Worm (Caenorhabditis elegans) whole organism, L4 larva: ENCODE results near the gene rol-8.

Experiments used
- D1046.2 ChIP-seq: fragments of 200-800 bp; sonication (Bioruptor generic); IDR thresholded peaks from 2 replicates; pipeline ENCODE4 v1.3.6; 2022; ENCODE audit warnings: missing genetic modification characterization, missing compliant biosample characterization
- F10B5.3 ChIP-seq: sonication (generic microtip); optimal IDR thresholded peaks from 2 replicates; lab custom pipeline; 2016; ENCODE audit warnings: mild to moderate bottlenecking, missing genetic modification characterization, missing compliant biosample characterization
- F26F4.8 ChIP-seq: fragments of 200-800 bp; sonication (Bioruptor generic); conservative IDR thresholded peaks from 2 replicates; pipeline ENCODE4 v1.3.6; 2022; ENCODE audit warnings: missing genetic modification characterization, missing compliant biosample characterization
- F37D6.2 ChIP-seq: sonication (generic microtip); optimal IDR thresholded peaks from 2 replicates; lab custom pipeline; 2016; ENCODE audit warnings: mild to moderate bottlenecking, missing genetic modification characterization, missing compliant biosample characterization
- F49E8.2 ChIP-seq: sonication (generic microtip); optimal IDR thresholded peaks from 2 replicates; lab custom pipeline; 2016; ENCODE audit warnings: missing compliant biosample characterization, mild to moderate bottlenecking, missing genetic modification characterization, borderline replicate concordance
- T26A8.4 ChIP-seq: fragments of 200-800 bp; sonication (Bioruptor generic); IDR thresholded peaks from 2 replicates; pipeline ENCODE4 v1.3.6; 2022; ENCODE audit warnings: missing genetic modification characterization, missing compliant biosample characterization
- Y105C5A.15 ChIP-seq: fragments of 200-800 bp; sonication (Bioruptor generic); IDR thresholded peaks from 2 replicates; pipeline ENCODE4 v1.3.6; 2022; ENCODE audit warnings: missing genetic modification characterization, missing compliant biosample characterization
- ZK337.2 ChIP-seq: fragments of 200-800 bp; sonication (Bioruptor generic); IDR thresholded peaks from 2 replicates; pipeline ENCODE4 v1.3.6; 2022; ENCODE audit warnings: missing genetic modification reagents, missing genetic modification characterization, missing compliant biosample characterization
- ZK546.5 ChIP-seq, 2 experiments: sonication (generic microtip); optimal IDR thresholded peaks; 2 replicates each; lab custom pipeline; 2017; ENCODE audit warnings: missing biosample characterization in 2 of 2, missing genetic modification characterization in 2 of 2
- aly-2 ChIP-seq: sonication (generic microtip); optimal IDR thresholded peaks from 2 replicates; lab custom pipeline; 2018; ENCODE audit warnings: missing biosample characterization, missing genetic modification characterization
- ceh-28 ChIP-seq: fragments of 150-350 bp; optimal IDR thresholded peaks from 2 replicates; lab custom pipeline; 2014; ENCODE audit warnings: missing biosample characterization, missing genetic modification reagents, missing genetic modification characterization
- ceh-32 ChIP-seq: sonication (generic microtip); optimal IDR thresholded peaks from 2 replicates; lab custom pipeline; 2016; ENCODE audit warnings: mild to moderate bottlenecking, missing genetic modification characterization, missing compliant biosample characterization; ENCODE audit not compliant: poor library complexity
- ceh-62 ChIP-seq: sonication (generic microtip); optimal IDR thresholded peaks from 2 replicates; lab custom pipeline; 2017; ENCODE audit warnings: missing biosample characterization, missing genetic modification characterization
- ces-1 ChIP-seq: fragments of 150-350 bp; sonication (generic microtip); optimal IDR thresholded peaks from 4 replicates; lab custom pipeline; 2014; ENCODE audit warnings: missing biosample characterization, missing genetic modification reagents, missing genetic modification characterization
- cey-2 ChIP-seq: sonication (generic microtip); optimal IDR thresholded peaks from 3 replicates; lab custom pipeline; 2017; ENCODE audit warnings: missing genetic modification characterization, mild to moderate bottlenecking, missing compliant biosample characterization, antibody characterized with exemption, borderline replicate concordance; ENCODE audit not compliant: insufficient read depth
- ctbp-1 ChIP-seq: fragments of 200-800 bp; sonication (Bioruptor generic); IDR thresholded peaks from 2 replicates; pipeline ENCODE4 v1.3.6; 2022; ENCODE audit warnings: missing genetic modification reagents, missing genetic modification characterization, missing compliant biosample characterization
- daf-8 ChIP-seq: fragments of 200-800 bp; sonication (Bioruptor generic); IDR thresholded peaks from 2 replicates; pipeline ENCODE4 v1.3.6; 2022; ENCODE audit warnings: missing genetic modification characterization, missing compliant biosample characterization
- dmd-6 ChIP-seq: fragments of 200-800 bp; sonication (Bioruptor generic); IDR thresholded peaks from 2 replicates; pipeline ENCODE4 v1.3.6; 2022; ENCODE audit warnings: missing genetic modification reagents, missing genetic modification characterization, missing compliant biosample characterization
- dmd-8 ChIP-seq: fragments of 200-800 bp; sonication (Bioruptor generic); IDR thresholded peaks from 2 replicates; pipeline ENCODE4 v1.3.6; 2022; ENCODE audit warnings: missing genetic modification characterization, missing compliant biosample characterization
- dmd-9 ChIP-seq: fragments of 200-800 bp; sonication (Bioruptor generic); IDR thresholded peaks from 2 replicates; pipeline ENCODE4 v1.3.6; 2022; ENCODE audit warnings: missing genetic modification reagents, missing genetic modification characterization, missing compliant biosample characterization
- egl-43 ChIP-seq: fragments of 200-800 bp; sonication (Bioruptor generic); IDR thresholded peaks from 2 replicates; pipeline ENCODE4 v1.3.6; 2022; ENCODE audit warnings: missing genetic modification reagents, missing genetic modification characterization, missing compliant biosample characterization
- gei-8 ChIP-seq: fragments of 200-800 bp; sonication (Bioruptor generic); optimal IDR thresholded peaks from 2 replicates; lab custom pipeline; 2018; ENCODE audit warnings: mild to moderate bottlenecking, missing genetic modification characterization, missing compliant biosample characterization
- hlh-11 ChIP-seq: fragments of 200-800 bp; sonication (Bioruptor generic); optimal IDR thresholded peaks from 2 replicates; lab custom pipeline; 2018; ENCODE audit warnings: mild to moderate bottlenecking, missing genetic modification characterization, missing compliant biosample characterization
- hlh-30 ChIP-seq: sonication (generic microtip); optimal IDR thresholded peaks from 2 replicates; lab custom pipeline; 2017; ENCODE audit warnings: antibody characterized with exemption, mild to moderate bottlenecking, missing genetic modification characterization, missing compliant biosample characterization; ENCODE audit not compliant: insufficient read depth
- hmg-1.1 ChIP-seq: fragments of 200-800 bp; sonication (Bioruptor generic); IDR thresholded peaks from 2 replicates; pipeline ENCODE4 v1.3.6; 2022; ENCODE audit warnings: missing genetic modification reagents, missing genetic modification characterization, missing compliant biosample characterization
- jun-1 ChIP-seq: fragments of 150-350 bp; optimal IDR thresholded peaks from 2 replicates; lab custom pipeline; 2014; ENCODE audit warnings: missing biosample characterization, missing genetic modification reagents, missing genetic modification characterization
- lim-7 ChIP-seq: fragments of 200-800 bp; sonication (Bioruptor generic); IDR thresholded peaks from 2 replicates; pipeline ENCODE4 v1.3.6; 2022; ENCODE audit warnings: missing genetic modification characterization, missing compliant biosample characterization
- lin-13 ChIP-seq: fragments of 150-350 bp; optimal IDR thresholded peaks from 2 replicates; lab custom pipeline; 2014; ENCODE audit warnings: missing biosample characterization, missing genetic modification reagents, missing genetic modification characterization
- lin-29 ChIP-seq: fragments of 200-800 bp; sonication (Bioruptor generic); IDR thresholded peaks from 2 replicates; pipeline ENCODE4 v1.3.6; 2022; ENCODE audit warnings: missing genetic modification reagents, missing genetic modification characterization, missing compliant biosample characterization
- lin-39 ChIP-seq: fragments of 150-350 bp; optimal IDR thresholded peaks from 2 replicates; lab custom pipeline; 2014; ENCODE audit warnings: missing biosample characterization, missing genetic modification reagents, missing genetic modification characterization
- lir-3 ChIP-seq: sonication (generic microtip); optimal IDR thresholded peaks from 2 replicates; lab custom pipeline; 2016; ENCODE audit warnings: mild to moderate bottlenecking, missing genetic modification characterization, missing compliant biosample characterization
- lsy-2 ChIP-seq, 2 experiments: fragments of 150-350 bp in 1 of 2; sonication (generic microtip) in 1 of 2; optimal IDR thresholded peaks; 2 replicates each; lab custom pipeline; 2014 to 2017; ENCODE audit warnings: missing biosample characterization in 2 of 2, missing genetic modification characterization in 2 of 2
- madf-5 ChIP-seq, 2 experiments: fragments of 200-800 bp; sonication (Bioruptor generic); IDR thresholded peaks; 2 replicates each; pipeline ENCODE4 v1.3.6; 2022; ENCODE audit warnings: missing compliant biosample characterization in 2 of 2, missing genetic modification characterization in 2 of 2
- mdl-1 ChIP-seq, 2 experiments: fragments of 150-350 bp in 1 of 2; sonication (generic microtip) in 1 of 2; optimal IDR thresholded peaks; 2 replicates each; lab custom pipeline; 2014 to 2017; ENCODE audit warnings: missing biosample characterization in 2 of 2, missing genetic modification characterization in 2 of 2
- mes-2 ChIP-seq: sonication (generic microtip); optimal IDR thresholded peaks from 2 replicates; lab custom pipeline; 2016; ENCODE audit warnings: missing genotype, mild to moderate bottlenecking, missing genetic modification characterization, missing compliant biosample characterization; ENCODE audit not compliant: poor library complexity, severe bottlenecking
- mxl-3 ChIP-seq: fragments of 200-800 bp; sonication (Bioruptor generic); optimal IDR thresholded peaks from 2 replicates; lab custom pipeline; 2018; ENCODE audit warnings: mild to moderate bottlenecking, missing genetic modification characterization, missing compliant biosample characterization
- nhr-10 ChIP-seq: fragments of 150-350 bp; optimal IDR thresholded peaks from 2 replicates; lab custom pipeline; 2014; ENCODE audit warnings: missing biosample characterization, missing genetic modification characterization
- nhr-111 ChIP-seq: fragments of 200-800 bp; sonication (Bioruptor generic); optimal IDR thresholded peaks from 2 replicates; lab custom pipeline; 2018; ENCODE audit warnings: mild to moderate bottlenecking, missing genetic modification characterization, missing compliant biosample characterization
- nhr-42 ChIP-seq: fragments of 200-800 bp; sonication (Bioruptor generic); IDR thresholded peaks from 2 replicates; pipeline ENCODE4 v1.3.6; 2022; ENCODE audit warnings: missing genetic modification characterization, missing compliant biosample characterization
- nhr-6 ChIP-seq: fragments of 150-350 bp; optimal IDR thresholded peaks from 2 replicates; lab custom pipeline; 2014; ENCODE audit warnings: missing biosample characterization, missing genetic modification characterization
- nhr-77 ChIP-seq: fragments of 150-350 bp; optimal IDR thresholded peaks from 2 replicates; lab custom pipeline; 2014; ENCODE audit warnings: missing biosample characterization, missing genetic modification characterization
- rbr-2 ChIP-seq: sonication (generic microtip); optimal IDR thresholded peaks from 2 replicates; lab custom pipeline; 2016; ENCODE audit warnings: missing genotype, missing genetic modification characterization, missing compliant biosample characterization
- skn-1 ChIP-seq: fragments of 150-350 bp; optimal IDR thresholded peaks from 2 replicates; lab custom pipeline; 2014; ENCODE audit warnings: missing biosample characterization, missing genetic modification characterization
- spr-1 ChIP-seq: sonication (generic microtip); optimal IDR thresholded peaks from 2 replicates; lab custom pipeline; 2016; ENCODE audit warnings: mild to moderate bottlenecking, missing genetic modification characterization, missing compliant biosample characterization
- unc-62 ChIP-seq, 3 experiments: fragments of 150-350 bp in 1 of 3; sonication (generic microtip); optimal IDR thresholded peaks in 2 of 3; peaks in 1 of 3; 1 replicate in 1 of 3; 2 replicates in 2 of 3; lab custom pipeline; 2014 to 2017; ENCODE audit warnings: missing biosample characterization in 3 of 3, missing genetic modification characterization in 3 of 3, missing genetic modification reagents in 3 of 3, missing genotype in 1 of 3
- zip-11 ChIP-seq: fragments of 200-800 bp; sonication (Bioruptor generic); IDR thresholded peaks from 2 replicates; pipeline ENCODE4 v1.3.6; 2022; ENCODE audit warnings: missing genetic modification characterization, missing compliant biosample characterization
- ztf-11 ChIP-seq: fragments of 150-350 bp; optimal IDR thresholded peaks from 2 replicates; lab custom pipeline; 2014; ENCODE audit warnings: missing biosample characterization, missing genetic modification characterization
- ztf-7 ChIP-seq: fragments of 150-350 bp; optimal IDR thresholded peaks from 2 replicates; lab custom pipeline; 2014; ENCODE audit warnings: missing biosample characterization, missing genetic modification characterization

Gene rol-8

ce11 chrII:7528210-7528609 is 15.7 kb upstream of the rol-8 start (continued):
- TF ChIP-seq ZK546.5 (tag; optimal IDR thresholded peaks at IDR 0.05; lab: Kevin White, UChicago): no peak
- TF ChIP-seq nhr-10 (tag; lab: Kevin White, UChicago): no peak
- TF ChIP-seq aly-2: no peak
- no peak for TF ChIP-seq F49E8.2 (tag; lab: Kevin White, UChicago)
- TF ChIP-seq gei-8 (GFP tag; lab: Kevin White, UChicago): no peak
- TF ChIP-seq ztf-7 (tag; lab: Kevin White, UChicago): no peak
- peak in 1 of 2 experiments; percentile 79 for TF ChIP-seq mdl-1 (tag; optimal IDR thresholded peaks at IDR 0.05; lab: Kevin White, UChicago)
- no peak for TF ChIP-seq D1046.2 (GFP tag; lab: Robert Waterston, UW)
- TF ChIP-seq ceh-62: no peak
- TF ChIP-seq jun-1 (tag; lab: Kevin White, UChicago): no peak
- TF ChIP-seq spr-1 (tag; lab: Kevin White, UChicago): no peak
- no peak for TF ChIP-seq ceh-32
- TF ChIP-seq dmd-6 (GFP tag; lab: Robert Waterston, UW): peak; percentile 99
- no peak for TF ChIP-seq ceh-28 (tag; lab: Kevin White, UChicago)
- TF ChIP-seq lin-13 (GFP tag; lab: Kevin White, UChicago): no peak
- no peak for TF ChIP-seq mes-2 (tag; lab: Kevin White, UChicago)
- TF ChIP-seq F10B5.3 (tag; lab: Kevin White, UChicago): no peak
- no peak for TF ChIP-seq egl-43 (GFP tag; lab: Robert Waterston, UW)
- peak; percentile 97 for TF ChIP-seq hlh-30 (tag; lab: Kevin White, UChicago)
- peak; percentile 96 for TF ChIP-seq hlh-11 (tag; lab: Kevin White, UChicago)
- peak in 1 of 2 experiments; percentile 4 for TF ChIP-seq unc-62 (GFP tag; optimal IDR thresholded peaks at IDR 0.05 in 1 of 2; lab: Kevin White, UChicago)
- no peak for TF ChIP-seq unc-62 (tag; optimal IDR thresholded peaks at IDR 0.05; lab: Kevin White, UChicago)
- no peak for TF ChIP-seq dmd-8
- TF ChIP-seq skn-1 (tag; lab: Kevin White, UChicago): no peak
- TF ChIP-seq nhr-77 (tag; lab: Kevin White, UChicago): peak; percentile 52
- TF ChIP-seq lin-29: no peak
- no peak for TF ChIP-seq dmd-9 (GFP tag; lab: Robert Waterston, UW)
- no peak for TF ChIP-seq Y105C5A.15
- no peak for TF ChIP-seq F26F4.8 (GFP tag; lab: Robert Waterston, UW)
- TF ChIP-seq ZK337.2 (GFP tag; lab: Robert Waterston, UW): no peak
- TF ChIP-seq lim-7 (GFP tag; lab: Robert Waterston, UW): no peak
- no peak for TF ChIP-seq ctbp-1 (GFP tag; lab: Robert Waterston, UW)
- TF ChIP-seq mxl-3 (GFP tag; lab: Kevin White, UChicago): peak; percentile 78
- TF ChIP-seq ces-1 (GFP tag; lab: Kevin White, UChicago): no peak
- TF ChIP-seq lin-39 (tag; lab: Kevin White, UChicago): no peak
- no peak for TF ChIP-seq nhr-42 (GFP tag; lab: Robert Waterston, UW)
- no peak for TF ChIP-seq madf-5 (GFP tag; IDR thresholded peaks at IDR 0.05; lab: Robert Waterston, UW)
- no peak for TF ChIP-seq lir-3

ce11 chrII:7529078-7529683 is 14.7 kb upstream of the rol-8 start, which contains the start of gene ZK1290.5:
ZK1290.5 (plus strand) TSS chrII:7529643.
- TF ChIP-seq nhr-6 (tag; lab: Kevin White, UChicago): no peak
- TF ChIP-seq cey-2 (tag; lab: Kevin White, UChicago): peak; percentile 72
- TF ChIP-seq aly-2: no peak
- peak; percentile 43 to 95 for TF ChIP-seq mdl-1 (tag; optimal IDR thresholded peaks at IDR 0.05; lab: Kevin White, UChicago)
- peak; percentile 67 for TF ChIP-seq rbr-2 (tag; lab: Kevin White, UChicago)
- TF ChIP-seq ZK546.5 (tag; optimal IDR thresholded peaks at IDR 0.05; lab: Kevin White, UChicago): no peak
- peak; percentile 71 for TF ChIP-seq T26A8.4 (GFP tag; lab: Robert Waterston, UW)
- peak; percentile 37 for TF ChIP-seq ztf-7 (tag; lab: Kevin White, UChicago)
- TF ChIP-seq zip-11 (GFP tag; lab: Robert Waterston, UW): no peak
- TF ChIP-seq lsy-2 (tag; optimal IDR thresholded peaks at IDR 0.05; lab: Kevin White, UChicago): peak; percentile 36 to 89
- peak; percentile 62 for TF ChIP-seq hmg-1.1 (GFP tag; lab: Robert Waterston, UW)
- TF ChIP-seq mes-2 (tag; lab: Kevin White, UChicago): peak; percentile 56
- TF ChIP-seq ztf-11 (tag; lab: Kevin White, UChicago): no peak
- TF ChIP-seq unc-62 (GFP tag; optimal IDR thresholded peaks at IDR 0.05 in 1 of 2; lab: Kevin White, UChicago): peak in 1 of 2 experiments; percentile 91
- no peak for TF ChIP-seq unc-62 (tag; optimal IDR thresholded peaks at IDR 0.05; lab: Kevin White, UChicago)
- no peak for TF ChIP-seq nhr-111 (GFP tag; lab: Kevin White, UChicago)
- TF ChIP-seq lir-3: no peak
- TF ChIP-seq dmd-8: no peak
- TF ChIP-seq F37D6.2 (tag; lab: Kevin White, UChicago): no peak
- TF ChIP-seq nhr-77 (tag; lab: Kevin White, UChicago): peak; percentile 72
- TF ChIP-seq hlh-30 (tag; lab: Kevin White, UChicago): peak; percentile 97
- no peak for TF ChIP-seq daf-8
- TF ChIP-seq gei-8 (GFP tag; lab: Kevin White, UChicago): peak; percentile 96
